Worm (Caenorhabditis elegans): ENCODE data around the gene F59B1.10.

F59B1.10 gene

DNA sequence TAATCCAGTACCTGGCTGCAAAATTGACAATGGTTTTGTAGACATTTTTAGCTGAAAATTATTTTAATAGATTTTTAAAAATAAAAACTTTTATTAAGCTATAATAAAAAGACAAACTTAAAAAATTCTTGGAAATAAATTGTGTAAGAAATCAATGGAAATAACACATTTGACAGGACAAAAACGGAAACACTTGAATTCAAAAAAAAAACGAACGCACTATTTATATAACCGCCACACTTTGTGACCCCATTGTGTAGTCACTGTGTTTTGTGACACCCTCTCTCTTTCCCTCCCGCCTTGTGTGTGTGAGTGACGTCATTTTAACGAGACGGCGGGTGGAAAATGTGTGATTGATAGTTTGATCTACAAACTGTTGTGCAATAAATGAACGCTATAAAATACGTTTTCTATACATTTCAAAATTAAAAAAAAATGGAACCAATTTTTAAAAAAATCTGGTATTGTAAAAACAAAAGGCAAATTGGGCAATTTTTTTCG is 3.5 kb downstream of the F59B1.10 start, which contains the start of gene F59B1.8:
TSS of gene F59B1.8 (minus strand) at position 51 of the 501 bp plus-strand sequence.
- TF ChIP-seq skn-1 (tag; optimal IDR thresholded peaks at IDR 0.05) (peak; percentile 15), efl-1 (optimal IDR thresholded peaks at IDR 0.05) (peak in 1 of 2 experiments; percentile 14), efl-1 (GFP tag; optimal IDR thresholded peaks at IDR 0.05 in 1 of 2) (peak; percentile 0 to 74), mdl-1 (tag; optimal IDR thresholded peaks at IDR 0.05) (peak in 1 of 2 experiments; percentile 29), nhr-19 (GFP tag; conservative IDR thresholded peaks at IDR 0.05) (peak; percentile 53), nhr-85 (tag) (peak; percentile 82), nhr-237 (tag; optimal IDR thresholded peaks at IDR 0.05) (peak; percentile 44), lin-14 (GFP tag; optimal IDR thresholded peaks at IDR 0.05) (peak; percentile 78), C34B4.2 (tag; optimal IDR thresholded peaks at IDR 0.05) (no peak), lsy-2 (tag; optimal IDR thresholded peaks at IDR 0.05) (peak in 1 of 2 experiments; percentile 15), mep-1 (tag; optimal IDR thresholded peaks at IDR 0.05) (no peak), nhr-71 (tag; optimal IDR thresholded peaks at IDR 0.05) (peak; percentile 69), elt-2 (tag; optimal IDR thresholded peaks at IDR 0.05) (peak; percentile 72), sox-4 (tag; optimal IDR thresholded peaks at IDR 0.05) (no peak), jun-1 (tag; optimal IDR thresholded peaks at IDR 0.05) (peak; percentile 18), nhr-20 (tag; optimal IDR thresholded peaks at IDR 0.05) (peak; percentile 86), dsc-1 (tag; optimal IDR thresholded peaks at IDR 0.05) (no peak), snu-23 (GFP tag; optimal IDR thresholded peaks at IDR 0.05) (peak; percentile 55), blmp-1 (tag; optimal IDR thresholded peaks at IDR 0.05) (peak; percentile 24), alr-1 (tag; optimal IDR thresholded peaks at IDR 0.05; ENCODE audit: borderline replicate concordance) (no peak), nhr-77 (tag; optimal IDR thresholded peaks at IDR 0.05) (peak; percentile 20), nhr-11 (tag; optimal IDR thresholded peaks at IDR 0.05) (no peak), dpl-1 (GFP tag; optimal IDR thresholded peaks at IDR 0.05) (peak in 2 of 3 experiments; percentile 17 to 22), lin-35 (GFP tag; optimal IDR thresholded peaks at IDR 0.05) (peak in 1 of 2 experiments; percentile 71), swsn-7 (tag; optimal IDR thresholded peaks at IDR 0.05) (peak; percentile 27), ceh-82 (tag; optimal IDR thresholded peaks at IDR 0.05) (peak in 2 of 3 experiments; percentile 7 to 36), lin-39 (tag; optimal IDR thresholded peaks at IDR 0.05) (no peak), egl-27 (tag; optimal IDR thresholded peaks at IDR 0.05) (peak in 1 of 2 experiments; percentile 3), nhr-76 (tag; optimal IDR thresholded peaks at IDR 0.05) (no peak), nhr-90 (tag; optimal IDR thresholded peaks at IDR 0.05; ENCODE audit: poor library complexity) (peak; percentile 53), unc-86 (tag; optimal IDR thresholded peaks at IDR 0.05) (no peak), xbp-1 (tag; optimal IDR thresholded peaks at IDR 0.05) (peak; percentile 12)

DNA sequence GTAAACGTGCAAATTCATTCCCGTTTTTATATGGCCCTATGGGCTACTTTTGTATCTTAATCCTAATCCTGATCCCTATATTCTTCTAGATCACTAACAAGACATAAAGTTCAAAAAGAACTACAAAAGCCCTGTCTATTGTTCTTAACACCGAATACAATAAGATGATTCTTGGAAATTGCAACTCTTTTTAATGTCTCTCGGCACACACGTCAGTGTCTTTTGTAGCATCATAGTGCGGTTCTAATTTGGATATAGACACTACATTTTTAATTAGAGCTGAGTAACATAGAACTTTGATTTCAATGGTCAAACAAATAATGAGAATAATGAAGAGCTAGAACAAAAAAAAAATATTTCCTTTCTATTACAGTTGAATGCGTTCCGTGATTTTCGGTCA is 7.9 kb downstream of the F59B1.10 start:
- TF ChIP-seq pqm-1 (tag; optimal IDR thresholded peaks at IDR 0.05) (no peak), zag-1 (tag; optimal IDR thresholded peaks at IDR 0.05) (no peak), hlh-4 (tag; optimal IDR thresholded peaks at IDR 0.05) (no peak), lsy-2 (tag; optimal IDR thresholded peaks at IDR 0.05) (no peak), fos-1 (tag; optimal IDR thresholded peaks at IDR 0.05) (no peak), elt-2 (tag; optimal IDR thresholded peaks at IDR 0.05) (no peak), ceh-63 (GFP tag; optimal IDR thresholded peaks at IDR 0.05) (no peak), pax-3 (tag; optimal IDR thresholded peaks at IDR 0.05) (peak; percentile 44), ceh-82 (tag; optimal IDR thresholded peaks at IDR 0.05) (no peak), dsc-1 (tag; optimal IDR thresholded peaks at IDR 0.05) (peak; percentile 91), xbp-1 (tag; optimal IDR thresholded peaks at IDR 0.05) (no peak), sox-4 (tag; optimal IDR thresholded peaks at IDR 0.05) (peak; percentile 37), tlp-1 (tag; optimal IDR thresholded peaks at IDR 0.05) (no peak), alr-1 (tag; optimal IDR thresholded peaks at IDR 0.05; ENCODE audit: borderline replicate concordance) (no peak), nhr-47 (tag; optimal IDR thresholded peaks at IDR 0.05) (no peak), F16B12.6 (tag; optimal IDR thresholded peaks at IDR 0.05) (no peak), aly-2 (tag; optimal IDR thresholded peaks at IDR 0.05) (no peak), nhr-237 (tag; optimal IDR thresholded peaks at IDR 0.05) (no peak), mep-1 (tag; optimal IDR thresholded peaks at IDR 0.05) (no peak), efl-1 (optimal IDR thresholded peaks at IDR 0.05) (no peak), efl-1 (GFP tag; optimal IDR thresholded peaks at IDR 0.05 in 1 of 2) (no peak), nhr-71 (tag; optimal IDR thresholded peaks at IDR 0.05) (peak; percentile 1), nhr-12 (tag; optimal IDR thresholded peaks at IDR 0.05) (no peak), C34B4.2 (tag; optimal IDR thresholded peaks at IDR 0.05) (no peak), fkh-10 (GFP tag; optimal IDR thresholded peaks at IDR 0.05) (no peak), unc-130 (tag; optimal IDR thresholded peaks at IDR 0.05) (no peak), lin-14 (GFP tag; optimal IDR thresholded peaks at IDR 0.05) (no peak), fkh-8 (tag; optimal IDR thresholded peaks at IDR 0.05) (peak; percentile 55), nhr-11 (tag; optimal IDR thresholded peaks at IDR 0.05) (no peak), snpc-4 (tag; optimal IDR thresholded peaks at IDR 0.05) (no peak)

Data from whole organism, L1 larva.